Worm (Caenorhabditis elegans): ENCODE measurements around the gene R07E5.11.

DNA sequence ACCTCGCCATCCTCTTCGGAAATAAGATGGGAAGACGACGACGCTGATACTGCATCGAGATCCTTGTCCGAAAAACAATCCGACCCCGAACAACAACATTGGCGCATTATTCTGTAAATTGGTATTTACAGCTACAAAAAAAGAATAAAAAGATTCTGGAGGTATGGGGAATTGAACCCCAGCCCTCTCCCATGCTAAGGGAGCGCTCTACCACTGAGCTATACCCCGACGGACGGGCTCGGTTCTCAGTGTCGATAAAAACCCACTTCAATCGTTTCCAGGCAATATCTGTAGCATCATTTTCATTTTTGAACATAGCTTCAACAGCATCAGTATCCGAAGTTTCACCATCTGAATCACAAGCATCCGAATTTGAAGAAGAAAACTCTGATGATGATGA, 13.8 kb upstream of the R07E5.11 start:
- TF ChIP-seq klf-2 (GFP tag; conservative IDR thresholded peaks at IDR 0.05) (no peak), T22C8.4 (GFP tag; IDR thresholded peaks at IDR 0.05) (peak; percentile 64), flt-1 (GFP tag; IDR thresholded peaks at IDR 0.05) (no peak; the same call in 1 of the 2 replicates), cog-1 (tag; optimal IDR thresholded peaks at IDR 0.05) (no peak)
